Worm (Caenorhabditis elegans): Measurements from ENCODE around the gene nhr-197.

- no peak for TF ChIP-seq cog-1 (tag; optimal IDR thresholded peaks at IDR 0.05)
- TF ChIP-seq flt-1 (GFP tag; IDR thresholded peaks at IDR 0.05): no peak
- no peak for TF ChIP-seq ref-1 (GFP tag; conservative IDR thresholded peaks at IDR 0.05)
- TF ChIP-seq ztf-23 (GFP tag; IDR thresholded peaks at IDR 0.05): no peak
- TF ChIP-seq T22C8.4 (GFP tag; IDR thresholded peaks at IDR 0.05): no peak
- TF ChIP-seq tab-1 (GFP tag; IDR thresholded peaks at IDR 0.05): no peak
- no peak for TF ChIP-seq ztf-29 (GFP tag; IDR thresholded peaks at IDR 0.05)
Observed at ce11 chrV:15668870-15669269, 18.9 kb upstream of the nhr-197 start, which contains the start of gene K06B4.4.

Measured in whole organism, midembryonic.